Worm (Caenorhabditis elegans) whole organism, L1 larva: ENCODE results near the gene chil-1.

Experiments used
- fos-1 ChIP-seq: fragments of 150-350 bp; optimal IDR thresholded peaks from 2 replicates; lab custom pipeline; 2014; ENCODE audit warnings: missing biosample characterization, missing genetic modification characterization
- lin-39 ChIP-seq: fragments of 150-350 bp; optimal IDR thresholded peaks from 2 replicates; lab custom pipeline; 2014; ENCODE audit warnings: missing biosample characterization, missing genetic modification reagents, missing genetic modification characterization
- nhr-11 ChIP-seq: fragments of 150-350 bp; optimal IDR thresholded peaks from 2 replicates; lab custom pipeline; 2014; ENCODE audit warnings: missing biosample characterization, missing genetic modification characterization
- nhr-76 ChIP-seq: sonication (generic microtip); optimal IDR thresholded peaks from 2 replicates; lab custom pipeline; 2017; ENCODE audit warnings: missing biosample characterization, missing genetic modification characterization
- nhr-85 ChIP-seq: sonication (generic microtip); peaks from one replicate; lab custom pipeline; 2016; ENCODE audit warnings: missing genetic modification characterization, inconsistent platforms, missing compliant biosample characterization
- sox-4 ChIP-seq: sonication (generic microtip); optimal IDR thresholded peaks from 2 replicates; lab custom pipeline; 2016; ENCODE audit warnings: missing genetic modification characterization, missing compliant biosample characterization
- unc-98 ChIP-seq: fragments of 200-800 bp; sonication (Bioruptor generic); IDR thresholded peaks from 2 replicates; pipeline ENCODE4 v1.3.6; 2022; ENCODE audit warnings: missing genetic modification characterization, missing compliant biosample characterization

DNA sequence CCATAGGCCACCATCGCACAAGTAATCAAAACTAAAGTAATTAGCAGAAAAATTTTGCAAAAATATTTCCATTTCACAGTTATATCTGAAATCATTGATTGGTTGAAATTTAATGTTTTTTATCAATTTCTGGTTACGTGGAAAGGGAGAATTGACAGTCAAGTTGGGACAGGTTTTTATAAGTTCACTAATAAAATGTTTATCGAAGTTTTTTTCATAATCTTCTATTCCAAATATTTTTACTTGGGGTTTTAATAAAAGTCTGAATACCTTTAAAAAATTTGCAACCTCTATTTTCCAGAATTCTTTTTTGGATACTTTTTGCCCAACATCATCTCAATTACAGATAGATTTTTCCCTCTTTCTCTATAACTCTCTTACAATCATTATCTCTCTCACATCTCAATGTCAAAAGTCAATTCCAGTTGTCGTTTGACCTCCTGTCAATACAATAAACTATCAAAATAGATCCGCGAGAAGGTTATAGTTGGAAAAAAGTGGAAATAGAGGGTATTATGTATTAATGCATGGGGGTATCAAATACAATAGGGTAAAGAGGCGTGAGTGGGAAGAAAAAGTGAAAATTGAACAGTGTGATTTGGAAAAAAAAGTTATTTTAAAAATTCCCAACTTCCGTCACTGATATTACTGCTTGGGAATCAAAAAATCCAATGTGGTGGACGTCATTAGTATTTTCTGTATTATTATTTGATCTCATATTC, 8.4 kb upstream of the chil-1 start, which contains the start of the genes chil-2 and ctsa-3.2:
- TF ChIP-seq nhr-76 (tag; lab: Kevin White, UChicago) (no peak), sox-4 (no peak), lin-39 (tag; lab: Kevin White, UChicago) (no peak), nhr-11 (tag; lab: Kevin White, UChicago) (no peak), unc-98 (GFP tag; lab: Robert Waterston, UW) (no peak), nhr-85 (tag; lab: Kevin White, UChicago) (no peak), fos-1 (tag; lab: Kevin White, UChicago) (no peak)
